Worm (Caenorhabditis elegans): Measurements from ENCODE around the gene cest-3.

cest-3 gene

DNA sequence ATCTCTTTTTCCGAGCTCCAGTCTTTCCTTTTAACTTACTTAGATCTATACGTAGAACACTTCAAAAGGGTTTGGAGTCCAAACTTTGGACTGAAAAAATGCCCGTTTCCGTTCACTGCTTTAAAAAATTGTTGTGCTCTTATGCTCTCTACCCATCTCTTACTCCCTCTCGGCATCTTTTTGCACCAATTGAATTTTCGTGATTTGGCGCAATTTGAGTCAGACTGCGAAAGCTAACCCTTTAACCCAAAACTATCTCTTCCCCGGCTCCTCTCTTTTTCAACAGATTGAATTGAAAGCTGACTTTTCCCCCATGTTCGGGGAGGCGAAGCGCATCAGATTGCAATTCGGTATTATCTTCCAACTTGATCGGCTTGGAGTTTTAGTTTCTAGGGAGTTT is 10.7 kb downstream of the cest-3 start:
- TF ChIP-seq hmg-11 (tag; optimal IDR thresholded peaks at IDR 0.05), result no peak

DNA sequence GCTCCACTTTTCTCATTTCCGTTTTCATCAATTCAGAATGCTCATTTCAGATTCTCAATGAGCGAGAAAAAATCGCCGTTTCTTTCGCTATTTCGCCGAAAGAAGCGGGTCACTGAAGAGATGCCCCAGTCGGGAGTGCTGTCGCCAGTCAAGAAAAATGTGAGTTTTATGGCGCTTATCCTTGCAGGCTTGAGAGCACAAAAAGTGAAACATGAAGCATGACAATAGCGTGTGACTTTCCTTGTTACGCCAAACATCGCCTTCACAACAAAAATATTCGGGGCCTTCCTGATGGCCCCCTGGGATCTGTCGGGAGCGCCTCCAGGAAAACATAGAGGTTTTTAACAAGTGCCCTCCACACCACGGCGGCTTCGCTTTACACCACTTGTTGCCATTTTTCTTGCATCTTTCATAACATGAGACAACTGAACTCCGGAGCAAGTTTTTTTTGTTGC is 15.2 kb downstream of the cest-3 start, which contains the start of gene E01G6.2:
Gene E01G6.2, plus strand, starts transcription at position 51 of the 455 bp plus-strand sequence.
- TF ChIP-seq fkh-10 (GFP tag; optimal IDR thresholded peaks at IDR 0.05) (no peak), lin-39 (tag; optimal IDR thresholded peaks at IDR 0.05) (peak; percentile 57)

DNA sequence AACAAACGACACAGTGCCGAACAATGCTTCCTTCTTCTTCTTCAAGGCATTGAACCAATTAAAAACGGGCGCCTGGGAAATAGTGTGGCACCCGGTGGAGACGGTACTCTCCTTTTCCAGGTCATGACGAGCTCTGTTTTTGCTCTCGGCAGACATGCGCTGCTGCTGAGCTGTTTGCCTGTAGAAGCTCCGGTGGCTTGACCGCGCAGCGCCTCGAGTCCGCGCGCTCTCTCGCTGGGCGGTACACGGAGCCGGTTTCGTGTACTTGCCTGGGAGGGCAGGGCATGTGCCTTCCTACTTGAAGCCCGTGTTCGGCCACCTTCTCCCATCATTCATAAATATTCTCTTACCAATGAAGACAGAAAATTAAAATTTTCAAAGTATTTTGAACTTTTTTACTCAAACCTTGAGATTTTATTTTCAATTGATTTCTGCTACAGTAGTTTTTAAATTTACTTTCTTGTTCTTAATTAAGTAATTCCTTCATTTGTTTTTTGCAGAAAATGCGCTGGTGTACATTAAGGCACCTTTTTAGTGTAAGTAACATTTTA is 19.0 kb downstream of the cest-3 start, which contains the start of gene E01G6.1:
Gene E01G6.1, plus strand, starts transcription at position 501 of the 551 bp plus-strand sequence.
- TF ChIP-seq sea-2 (GFP tag; optimal IDR thresholded peaks at IDR 0.05), result no peak
- TF ChIP-seq aly-2 (tag; optimal IDR thresholded peaks at IDR 0.05), result no peak
- TF ChIP-seq egl-27 (tag; optimal IDR thresholded peaks at IDR 0.05), result no peak
- TF ChIP-seq lin-39 (tag; optimal IDR thresholded peaks at IDR 0.05), result no peak
- no peak for TF ChIP-seq ztf-4 (tag; optimal IDR thresholded peaks at IDR 0.05)
- TF ChIP-seq nhr-237 (tag; optimal IDR thresholded peaks at IDR 0.05), result no peak
- no peak for TF ChIP-seq unc-62 (GFP tag; optimal IDR thresholded peaks at IDR 0.05)
- no peak for TF ChIP-seq fkh-2 (tag; optimal IDR thresholded peaks at IDR 0.05)
- no peak for TF ChIP-seq ceh-9 (tag; optimal IDR thresholded peaks at IDR 0.05)
- TF ChIP-seq nfya-1 (tag; optimal IDR thresholded peaks at IDR 0.05; ENCODE audit: insufficient read depth), result no peak
- TF ChIP-seq nhr-25 (tag; optimal IDR thresholded peaks at IDR 0.05), result no peak

DNA sequence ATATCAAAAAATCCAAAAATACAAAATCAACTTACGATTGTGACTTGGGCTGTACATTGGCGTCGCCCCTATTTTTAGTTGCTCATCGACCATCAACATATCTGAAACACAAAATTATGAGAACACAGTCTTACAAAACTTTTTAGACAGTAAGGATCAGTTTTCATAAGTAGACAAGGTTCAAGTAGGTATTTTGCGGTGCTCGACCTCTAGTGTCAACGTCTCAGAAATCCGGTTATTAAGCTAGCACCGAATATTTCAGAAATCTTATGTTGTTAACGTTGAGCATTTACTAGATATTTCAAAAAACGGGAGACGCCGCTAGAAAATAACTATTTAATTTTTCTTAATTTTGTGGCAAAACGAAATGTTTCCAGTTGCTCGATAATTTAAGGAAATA is 29.4 kb downstream of the cest-3 start, which contains the start of gene otpl-8:
Gene otpl-8, minus strand, starts transcription at position 101 of the 400 bp plus-strand sequence.
- TF ChIP-seq zag-1 (tag; optimal IDR thresholded peaks at IDR 0.05), result no peak
- TF ChIP-seq nhr-77 (tag; optimal IDR thresholded peaks at IDR 0.05), result no peak
- no peak for TF ChIP-seq hmg-11 (tag; optimal IDR thresholded peaks at IDR 0.05)
- TF ChIP-seq lsy-12 (tag; optimal IDR thresholded peaks at IDR 0.05), result no peak
- no peak for TF ChIP-seq lin-39 (tag; optimal IDR thresholded peaks at IDR 0.05)
- TF ChIP-seq skn-1 (tag; optimal IDR thresholded peaks at IDR 0.05), result no peak
- no peak for TF ChIP-seq nfya-1 (tag; optimal IDR thresholded peaks at IDR 0.05; ENCODE audit: insufficient read depth)
- no peak for TF ChIP-seq ceh-16 (tag; optimal IDR thresholded peaks at IDR 0.05)
- no peak for TF ChIP-seq mml-1 (tag; optimal IDR thresholded peaks at IDR 0.05)
- no peak for TF ChIP-seq sea-2 (GFP tag; optimal IDR thresholded peaks at IDR 0.05)
- no peak for TF ChIP-seq ztf-4 (tag; optimal IDR thresholded peaks at IDR 0.05)
- no peak for TF ChIP-seq fkh-2 (tag; optimal IDR thresholded peaks at IDR 0.05)
- no peak for TF ChIP-seq nhr-11 (tag; optimal IDR thresholded peaks at IDR 0.05)
- TF ChIP-seq unc-62 (GFP tag; optimal IDR thresholded peaks at IDR 0.05), result no peak
- TF ChIP-seq nhr-67 (tag; optimal IDR thresholded peaks at IDR 0.05), result no peak
- no peak for TF ChIP-seq R02D3.7 (tag; optimal IDR thresholded peaks at IDR 0.05)
- no peak for TF ChIP-seq ceh-28 (tag; optimal IDR thresholded peaks at IDR 0.05)
- TF ChIP-seq fos-1 (tag; optimal IDR thresholded peaks at IDR 0.05), result no peak
- TF ChIP-seq nhr-43 (tag; optimal IDR thresholded peaks at IDR 0.05; ENCODE audit: poor library complexity, severe bottlenecking), result no peak

DNA sequence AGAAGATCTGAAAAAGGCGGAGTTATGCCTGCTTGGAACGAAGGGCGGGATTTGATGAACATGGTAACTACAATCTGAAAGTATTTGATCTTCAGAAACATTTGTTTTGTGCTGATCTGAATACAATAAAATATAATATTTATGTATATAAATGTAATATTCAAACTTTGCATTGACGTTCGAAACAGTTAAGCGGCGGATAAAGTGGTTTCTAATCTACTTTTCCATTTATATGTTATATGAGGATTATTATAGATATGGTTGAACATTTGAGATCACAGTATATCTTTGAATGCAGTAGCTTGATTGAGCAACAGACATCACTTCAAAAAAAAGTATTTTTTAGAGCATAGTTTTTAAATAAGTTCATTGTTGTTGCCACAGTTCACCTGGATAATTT is 32.4 kb downstream of the cest-3 start, which contains the start of gene H19J13.2:
Gene H19J13.2, minus strand, starts transcription at position 101 of the 400 bp plus-strand sequence.
- no peak for TF ChIP-seq nhr-237 (tag; optimal IDR thresholded peaks at IDR 0.05)
- no peak for TF ChIP-seq nhr-11 (tag; optimal IDR thresholded peaks at IDR 0.05)
- no peak for TF ChIP-seq ztf-11 (tag; optimal IDR thresholded peaks at IDR 0.05)
- TF ChIP-seq zag-1 (tag; optimal IDR thresholded peaks at IDR 0.05), result no peak
- TF ChIP-seq mdl-1 (tag; optimal IDR thresholded peaks at IDR 0.05), result no peak
- no peak for TF ChIP-seq pha-4 (tag; optimal IDR thresholded peaks at IDR 0.05)
- no peak for TF ChIP-seq elt-1 (tag; optimal IDR thresholded peaks at IDR 0.05)
- no peak for TF ChIP-seq ceh-28 (tag; optimal IDR thresholded peaks at IDR 0.05)
- no peak for TF ChIP-seq fkh-2 (tag; optimal IDR thresholded peaks at IDR 0.05)
- no peak for TF ChIP-seq lsy-12 (tag; optimal IDR thresholded peaks at IDR 0.05)

DNA sequence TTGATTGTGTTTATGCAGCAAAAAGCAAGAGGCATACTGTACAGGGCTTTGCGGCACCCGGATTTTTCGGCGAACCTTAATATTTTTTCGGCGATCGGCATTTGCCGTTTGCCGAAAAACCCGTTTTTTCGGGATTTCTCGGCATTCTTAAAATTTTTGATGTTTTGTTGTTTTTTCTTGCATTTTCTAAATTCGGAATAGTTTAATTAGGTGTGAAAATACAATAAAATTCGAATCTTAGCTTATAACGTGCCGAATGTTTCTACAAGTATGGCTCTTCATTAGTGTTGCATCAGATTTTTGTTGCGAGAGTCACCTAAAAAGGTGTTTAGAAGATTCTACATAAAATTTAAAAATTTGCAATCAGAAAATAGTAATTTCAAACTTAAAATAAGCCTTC is 34.1 kb downstream of the cest-3 start, which contains the start of gene C04B4.6:
Gene C04B4.6, minus strand, starts transcription at position 101 of the 400 bp plus-strand sequence.
- no peak for TF ChIP-seq fos-1 (tag; optimal IDR thresholded peaks at IDR 0.05)
- TF ChIP-seq mml-1 (tag; optimal IDR thresholded peaks at IDR 0.05), result no peak
- TF ChIP-seq nfya-1 (tag; optimal IDR thresholded peaks at IDR 0.05; ENCODE audit: insufficient read depth), result no peak
- no peak for TF ChIP-seq R02D3.7 (tag; optimal IDR thresholded peaks at IDR 0.05)
- TF ChIP-seq tbx-2 (tag; optimal IDR thresholded peaks at IDR 0.05), result no peak
- no peak for TF ChIP-seq fkh-10 (GFP tag; optimal IDR thresholded peaks at IDR 0.05)
- no peak for TF ChIP-seq egl-5 (tag; optimal IDR thresholded peaks at IDR 0.05)
- TF ChIP-seq fkh-2 (tag; optimal IDR thresholded peaks at IDR 0.05), result no peak
- no peak for TF ChIP-seq lsy-12 (tag; optimal IDR thresholded peaks at IDR 0.05)
- no peak for TF ChIP-seq egl-27 (tag; optimal IDR thresholded peaks at IDR 0.05)
- no peak for TF ChIP-seq nhr-43 (tag; optimal IDR thresholded peaks at IDR 0.05; ENCODE audit: poor library complexity, severe bottlenecking)
- TF ChIP-seq nhr-67 (tag; optimal IDR thresholded peaks at IDR 0.05), result no peak
- no peak for TF ChIP-seq nhr-237 (tag; optimal IDR thresholded peaks at IDR 0.05)
- no peak for TF ChIP-seq nhr-28 (tag; optimal IDR thresholded peaks at IDR 0.05)
- no peak for TF ChIP-seq lin-15B (tag; optimal IDR thresholded peaks at IDR 0.05)
- TF ChIP-seq elt-2 (tag; optimal IDR thresholded peaks at IDR 0.05), result no peak
